Fruit fly (Drosophila melanogaster) S2 (cell line): Measurements from ENCODE around the gene CG14929.

Source experiments
- CG8478 ChIP-seq: fragments of >200 bp; optimal IDR thresholded peaks from 2 replicates; lab custom pipeline; 2018
- CTCF ChIP-seq, 2 experiments: fragments of >200 bp; optimal IDR thresholded peaks; 2 replicates each; lab custom pipeline; 2018

Gene CG14929

dm6 chr2L:11519532-11519931, at the start of gene CG14929:
Gene CG14929 (plus strand): TSS chr2L:11519832.
- no peak for TF ChIP-seq CTCF (optimal IDR thresholded peaks at IDR 0.05; lab: Kevin White, UChicago)
- TF ChIP-seq CG8478 (lab: Kevin White, UChicago), result no peak

dm6 chr2L:11469973-11470372, 49.7 kb upstream of the CG14929 start:
- TF ChIP-seq CG8478 (lab: Kevin White, UChicago) (no peak), CTCF (optimal IDR thresholded peaks at IDR 0.05; lab: Kevin White, UChicago) (no peak)

- TF ChIP-seq CTCF (optimal IDR thresholded peaks at IDR 0.05; lab: Kevin White, UChicago), result no peak
- no peak for TF ChIP-seq CG8478 (lab: Kevin White, UChicago)
These were observed 47.6 kb upstream of the CG14929 start for dm6 chr2L:11471979-11472514.

dm6 chr2L:11474960-11475359, 44.7 kb upstream of the CG14929 start:
- no peak for TF ChIP-seq CTCF (optimal IDR thresholded peaks at IDR 0.05; lab: Kevin White, UChicago)
- no peak for TF ChIP-seq CG8478 (lab: Kevin White, UChicago)

dm6 chr2L:11484407-11484806, 35.2 kb upstream of the CG14929 start, which contains the start of the genes CG43355 and sala:
Gene CG43355 (plus strand): TSS chr2L:11484707.
Gene sala (plus strand): TSS chr2L:11484707.
- TF ChIP-seq CG8478 (lab: Kevin White, UChicago) (no peak), CTCF (optimal IDR thresholded peaks at IDR 0.05; lab: Kevin White, UChicago) (no peak)

- TF ChIP-seq CG8478 (lab: Kevin White, UChicago) (no peak), CTCF (optimal IDR thresholded peaks at IDR 0.05; lab: Kevin White, UChicago) (no peak)
These were observed 31.1 kb upstream of the CG14929 start for dm6 chr2L:11488465-11489037.

- peak; percentile 66 to 70 for TF ChIP-seq CTCF (optimal IDR thresholded peaks at IDR 0.05; lab: Kevin White, UChicago)
- no peak for TF ChIP-seq CG8478 (lab: Kevin White, UChicago)
These were observed 25.7 kb upstream of the CG14929 start for dm6 chr2L:11493933-11494332.

- peak in 1 of 2 experiments; percentile 5 for TF ChIP-seq CTCF (optimal IDR thresholded peaks at IDR 0.05; lab: Kevin White, UChicago)
- no peak for TF ChIP-seq CG8478 (lab: Kevin White, UChicago)
These were observed 20.8 kb upstream of the CG14929 start, which contains the start of gene Cog8 for dm6 chr2L:11498839-11499238. Gene Cog8 (minus strand): TSS chr2L:11498948.

dm6 chr2L:11500649-11501048, 19.0 kb upstream of the CG14929 start:
- no peak for TF ChIP-seq CTCF (optimal IDR thresholded peaks at IDR 0.05; lab: Kevin White, UChicago)
- TF ChIP-seq CG8478 (lab: Kevin White, UChicago), result no peak

- TF ChIP-seq CTCF (optimal IDR thresholded peaks at IDR 0.05; lab: Kevin White, UChicago), result no peak
- TF ChIP-seq CG8478 (lab: Kevin White, UChicago), result no peak
These were observed 18.1 kb upstream of the CG14929 start, which contains the start of gene spz4 for dm6 chr2L:11501427-11501968. Gene spz4 (plus strand): TSS chr2L:11501715.

- TF ChIP-seq CG8478 (lab: Kevin White, UChicago), result no peak
- no peak for TF ChIP-seq CTCF (optimal IDR thresholded peaks at IDR 0.05; lab: Kevin White, UChicago)
These were observed 16.9 kb upstream of the CG14929 start for dm6 chr2L:11502698-11503097.

dm6 chr2L:11504896-11505569, 14.6 kb upstream of the CG14929 start:
- TF ChIP-seq CG8478 (lab: Kevin White, UChicago), result no peak
- TF ChIP-seq CTCF (optimal IDR thresholded peaks at IDR 0.05; lab: Kevin White, UChicago), result no peak

dm6 chr2L:11516526-11517441, 2.8 kb upstream of the CG14929 start, which contains the start of the genes Dlg5 and CG4970:
Gene Dlg5 (minus strand): TSS chr2L:11517081.
Gene CG4970 (plus strand): TSS chr2L:11517391.
- TF ChIP-seq CTCF (optimal IDR thresholded peaks at IDR 0.05; lab: Kevin White, UChicago) (peak; percentile 77 to 84), CG8478 (lab: Kevin White, UChicago) (no peak)

dm6 chr2L:11521185-11521584, 1.6 kb downstream of the CG14929 start, which contains the start of gene CG14930:
Gene CG14930 (minus strand): TSS chr2L:11521285.
- TF ChIP-seq CTCF (optimal IDR thresholded peaks at IDR 0.05; lab: Kevin White, UChicago) (no peak), CG8478 (lab: Kevin White, UChicago) (no peak)
